Fruit fly (Drosophila melanogaster) whole organism, embryonic: ENCODE data around the gene RhoGAP100F.

Experiments used
- Ada2b ChIP-seq: fragments of 200-800 bp; sonication (Bioruptor generic); IDR thresholded peaks from 2 replicates; pipeline ENCODE4 v1.3.6; 2022; ENCODE audit warnings: missing biosample characterization, missing genetic modification characterization
- Adf1 ChIP-seq: fragments of 200-800 bp; sonication (Bioruptor generic); IDR thresholded peaks from 2 replicates; pipeline ENCODE4 v1.3.6; 2022; ENCODE audit warnings: missing biosample characterization, missing genetic modification characterization
- Bdp1 ChIP-seq: fragments of 200-800 bp; sonication (Bioruptor generic); optimal IDR thresholded peaks from 3 replicates; lab custom pipeline; 2016; ENCODE audit warnings: missing biosample characterization, missing genetic modification characterization
- CG12104 ChIP-seq: fragments of 200-800 bp; sonication (Bioruptor generic); optimal IDR thresholded peaks from 3 replicates; lab custom pipeline; 2016; ENCODE audit warnings: missing biosample characterization, missing genetic modification characterization
- CG12769 ChIP-seq: fragments of 200-800 bp; sonication (Bioruptor generic); optimal IDR thresholded peaks from 2 replicates; lab custom pipeline; 2019; ENCODE audit warnings: missing biosample characterization, mild to moderate bottlenecking, missing genetic modification characterization, moderate library complexity
- CG13123 ChIP-seq: fragments of 200-800 bp; sonication (Bioruptor generic); optimal IDR thresholded peaks from 2 replicates; lab custom pipeline; 2016; ENCODE audit warnings: missing biosample characterization, missing genetic modification characterization
- CG13624 ChIP-seq: fragments of 200-800 bp; sonication (Bioruptor generic); optimal IDR thresholded peaks from 2 replicates; lab custom pipeline; 2016; ENCODE audit warnings: missing biosample characterization, missing genetic modification characterization
- CG14710 ChIP-seq: fragments of 200-800 bp; sonication (Bioruptor generic); optimal IDR thresholded peaks from 3 replicates; lab custom pipeline; 2019; ENCODE audit warnings: missing biosample characterization, mild to moderate bottlenecking, missing genetic modification characterization, moderate library complexity
- CG15696 ChIP-seq: fragments of 200-800 bp; sonication (Bioruptor generic); optimal IDR thresholded peaks from 2 replicates; lab custom pipeline; 2019; ENCODE audit warnings: missing biosample characterization, mild to moderate bottlenecking, missing genetic modification characterization, moderate library complexity
- CG17829 ChIP-seq: fragments of 200-800 bp; optimal IDR thresholded peaks from 2 replicates; lab custom pipeline; 2019; ENCODE audit warnings: missing biosample characterization, mild to moderate bottlenecking, missing genetic modification characterization, moderate library complexity
- CG18011 ChIP-seq: fragments of 200-800 bp; sonication (Bioruptor generic); optimal IDR thresholded peaks from 2 replicates; lab custom pipeline; 2017; ENCODE audit warnings: missing biosample characterization, missing genetic modification characterization, mild to moderate bottlenecking, moderate library complexity, missing genotype
- CG34376 ChIP-seq: fragments of 200-800 bp; sonication (Bioruptor generic); optimal IDR thresholded peaks from 2 replicates; lab custom pipeline; 2018; ENCODE audit warnings: missing biosample characterization, mild to moderate bottlenecking, missing genetic modification characterization
- CG4730 ChIP-seq: fragments of 200-800 bp; sonication (Bioruptor generic); IDR thresholded peaks from 2 replicates; pipeline ENCODE4 v1.3.6; 2022; ENCODE audit warnings: missing biosample characterization, missing genetic modification characterization
- CG6765 ChIP-seq: fragments of 200-800 bp; sonication (Bioruptor generic); optimal IDR thresholded peaks from 3 replicates; lab custom pipeline; 2017; ENCODE audit warnings: missing biosample characterization, mild to moderate bottlenecking, missing genetic modification characterization
- CG7357 ChIP-seq: fragments of 200-800 bp; sonication (Bioruptor generic); IDR thresholded peaks from 3 replicates; pipeline ENCODE4 v1.3.6; 2022; ENCODE audit warnings: missing biosample characterization, missing genetic modification characterization
- CG7556 ChIP-seq: fragments of 200-800 bp; sonication (Bioruptor generic); optimal IDR thresholded peaks from 2 replicates; lab custom pipeline; 2017; ENCODE audit warnings: missing biosample characterization, mild to moderate bottlenecking, missing genetic modification characterization
- CTCF ChIP-seq: fragments of 200-800 bp; sonication (Bioruptor generic); optimal IDR thresholded peaks from 2 replicates; lab custom pipeline; 2017; ENCODE audit warnings: missing biosample characterization, mild to moderate bottlenecking, missing genetic modification characterization, moderate library complexity
- Doc3 ChIP-seq: fragments of 200-800 bp; sonication (Bioruptor generic); IDR thresholded peaks from 3 replicates; pipeline ENCODE4 v1.3.6; 2022; ENCODE audit warnings: missing biosample characterization, missing genetic modification characterization; ENCODE audit not compliant: partially characterized antibody
- Fer2 ChIP-seq: fragments of 200-800 bp; sonication (Bioruptor generic); optimal IDR thresholded peaks from 2 replicates; lab custom pipeline; 2018; ENCODE audit warnings: missing biosample characterization, mild to moderate bottlenecking, missing genetic modification characterization, moderate library complexity
- Hand ChIP-seq: fragments of 200-800 bp; sonication (Bioruptor generic); optimal IDR thresholded peaks from 2 replicates; lab custom pipeline; 2017; ENCODE audit warnings: mild to moderate bottlenecking, missing biosample characterization, missing genetic modification reagents, missing genetic modification characterization
- Hey ChIP-seq: fragments of 200-800 bp; sonication (Bioruptor generic); optimal IDR thresholded peaks from 3 replicates; lab custom pipeline; 2018; ENCODE audit warnings: missing biosample characterization, mild to moderate bottlenecking, missing genetic modification characterization
- Hmx ChIP-seq: fragments of 200-800 bp; sonication (Bioruptor generic); optimal IDR thresholded peaks from 2 replicates; lab custom pipeline; 2016; ENCODE audit warnings: missing biosample characterization, missing genetic modification characterization
- Jarid2 ChIP-seq: fragments of 200-800 bp; sonication (Bioruptor generic); optimal IDR thresholded peaks from 3 replicates; lab custom pipeline; 2017; ENCODE audit warnings: mild to moderate bottlenecking, missing biosample characterization, missing genetic modification reagents, missing genetic modification characterization
- Neu2 ChIP-seq: fragments of 200-800 bp; sonication (Bioruptor generic); optimal IDR thresholded peaks from 3 replicates; lab custom pipeline; 2016; ENCODE audit warnings: missing biosample characterization, missing genetic modification characterization, borderline replicate concordance
- Rfx ChIP-seq: fragments of 200-800 bp; sonication (Bioruptor generic); IDR thresholded peaks from 2 replicates; pipeline ENCODE4 v1.3.6; 2022; ENCODE audit warnings: missing biosample characterization, missing genetic modification characterization
- Stat92E ChIP-seq, 3 experiments: fragments of >200 bp in 2 of 3; fragments of 200-800 bp in 1 of 3; sonication (Bioruptor generic) in 1 of 3; optimal IDR thresholded peaks; 2 replicates each; lab custom pipeline; 2017 to 2019; ENCODE audit warnings: missing biosample characterization in 3 of 3, missing genetic modification characterization in 3 of 3, mild to moderate bottlenecking in 1 of 3, moderate library complexity in 1 of 3
- ara ChIP-seq: fragments of 200-800 bp; sonication (Bioruptor generic); IDR thresholded peaks from 2 replicates; pipeline ENCODE4 v1.3.6; 2022; ENCODE audit warnings: missing biosample characterization, missing genetic modification characterization
- ase ChIP-seq: fragments of 200-800 bp; sonication (Bioruptor generic); IDR thresholded peaks from 3 replicates; pipeline ENCODE4 v1.3.6; 2022; ENCODE audit warnings: missing biosample characterization, missing genetic modification characterization
- bowl ChIP-seq: fragments of 200-800 bp; sonication (Bioruptor generic); IDR thresholded peaks from 2 replicates; pipeline ENCODE4 v1.3.6; 2022; ENCODE audit warnings: missing biosample characterization, missing genetic modification characterization
- cad ChIP-seq: fragments of >200 bp; optimal IDR thresholded peaks from 2 replicates; lab custom pipeline; 2017; ENCODE audit warnings: missing biosample characterization, missing genetic modification characterization
- caup ChIP-seq: fragments of 200-800 bp; sonication (Bioruptor generic); optimal IDR thresholded peaks from 3 replicates; lab custom pipeline; 2017; ENCODE audit warnings: missing biosample characterization, mild to moderate bottlenecking, missing genetic modification characterization, moderate library complexity; ENCODE audit not compliant: severe bottlenecking
- chm ChIP-seq: fragments of 200-800 bp; sonication (Bioruptor generic); IDR thresholded peaks from 2 replicates; pipeline ENCODE4 v1.3.6; 2022; ENCODE audit warnings: missing biosample characterization, missing genetic modification characterization
- ci ChIP-seq: fragments of 200-800 bp; sonication (Bioruptor generic); IDR thresholded peaks from 3 replicates; pipeline ENCODE4 v1.3.6; 2022; ENCODE audit warnings: missing biosample characterization, missing genetic modification characterization
- dan ChIP-seq: fragments of 200-800 bp; sonication (Bioruptor generic); IDR thresholded peaks from 2 replicates; pipeline ENCODE4 v1.3.6; 2022; ENCODE audit warnings: missing biosample characterization, missing genetic modification characterization
- fu2 ChIP-seq: fragments of 200-800 bp; sonication (Bioruptor generic); optimal IDR thresholded peaks from 2 replicates; lab custom pipeline; 2016; ENCODE audit warnings: missing biosample characterization, missing genetic modification characterization
- gem ChIP-seq: fragments of 200-800 bp; sonication (Bioruptor generic); optimal IDR thresholded peaks from 2 replicates; lab custom pipeline; 2019; ENCODE audit warnings: missing biosample characterization, mild to moderate bottlenecking, missing genetic modification characterization, moderate library complexity
- gt ChIP-seq: fragments of 200-800 bp; sonication (Bioruptor generic); IDR thresholded peaks from 2 replicates; pipeline ENCODE4 v1.3.6; 2022; ENCODE audit warnings: missing biosample characterization, missing genetic modification characterization
- lbe ChIP-seq: fragments of 200-800 bp; sonication (Bioruptor generic); optimal IDR thresholded peaks from 2 replicates; lab custom pipeline; 2016; ENCODE audit warnings: missing biosample characterization, mild to moderate bottlenecking, missing genetic modification characterization
- lola ChIP-seq, 3 experiments: fragments of >200 bp in 2 of 3; fragments of 200-800 bp in 1 of 3; sonication (Bioruptor generic) in 1 of 3; optimal IDR thresholded peaks; 2 replicates each; lab custom pipeline; 2017 to 2019; ENCODE audit warnings: missing biosample characterization in 3 of 3, missing genetic modification characterization in 3 of 3, mild to moderate bottlenecking in 1 of 3, moderate library complexity in 1 of 3
- maf-S ChIP-seq: fragments of 200-800 bp; sonication (Bioruptor generic); optimal IDR thresholded peaks from 2 replicates; lab custom pipeline; 2016; ENCODE audit warnings: missing biosample characterization, missing genetic modification characterization
- p53 ChIP-seq: fragments of 200-800 bp; sonication (Bioruptor generic); optimal IDR thresholded peaks from 2 replicates; lab custom pipeline; 2016; ENCODE audit warnings: missing biosample characterization, missing genetic modification characterization
- ranshi ChIP-seq: fragments of 200-800 bp; sonication (Bioruptor generic); IDR thresholded peaks from 2 replicates; pipeline ENCODE4 v1.3.6; 2022; ENCODE audit warnings: missing biosample characterization, missing genetic modification characterization
- repo ChIP-seq: fragments of 200-800 bp; sonication (Bioruptor generic); optimal IDR thresholded peaks from 2 replicates; lab custom pipeline; 2016; ENCODE audit warnings: missing biosample characterization, missing genetic modification characterization
- rib ChIP-seq: fragments of 200-800 bp; sonication (Bioruptor generic); IDR thresholded peaks from 2 replicates; pipeline ENCODE4 v1.3.6; 2022; ENCODE audit warnings: missing biosample characterization, missing genetic modification characterization
- ro ChIP-seq: fragments of 200-800 bp; sonication (Bioruptor generic); IDR thresholded peaks from 2 replicates; pipeline ENCODE4 v1.3.6; 2022; ENCODE audit warnings: missing biosample characterization, missing genetic modification characterization
- sc ChIP-seq, 3 experiments: fragments of >200 bp in 2 of 3; fragments of 200-800 bp in 1 of 3; sonication (Bioruptor generic) in 1 of 3; optimal IDR thresholded peaks; 2 replicates in 2 of 3; 3 replicates in 1 of 3; lab custom pipeline; 2017; ENCODE audit warnings: mild to moderate bottlenecking in 1 of 3, missing biosample characterization in 1 of 3, missing genetic modification characterization in 1 of 3, missing genetic modification reagents in 1 of 3
- schlank ChIP-seq: fragments of 200-800 bp; sonication (Bioruptor generic); optimal IDR thresholded peaks from 2 replicates; lab custom pipeline; 2018; ENCODE audit warnings: missing biosample characterization, mild to moderate bottlenecking, missing genetic modification characterization
- scrt ChIP-seq: fragments of 200-800 bp; sonication (Bioruptor generic); optimal IDR thresholded peaks from 2 replicates; lab custom pipeline; 2018; ENCODE audit warnings: missing biosample characterization, mild to moderate bottlenecking, missing genetic modification characterization, moderate library complexity
- trem ChIP-seq: fragments of 200-800 bp; optimal IDR thresholded peaks from 3 replicates; lab custom pipeline; 2019; ENCODE audit warnings: missing biosample characterization, mild to moderate bottlenecking, missing genetic modification characterization, moderate library complexity
- wdn ChIP-seq: fragments of 200-800 bp; sonication (Bioruptor generic); IDR thresholded peaks from 2 replicates; pipeline ENCODE4 v1.3.6; 2022; ENCODE audit warnings: missing biosample characterization, missing genetic modification characterization
- wor ChIP-seq: fragments of 200-800 bp; sonication (Bioruptor generic); IDR thresholded peaks from 2 replicates; pipeline ENCODE4 v1.3.6; 2022; ENCODE audit warnings: missing biosample characterization, missing genetic modification characterization

Gene RhoGAP100F

dm6 chr3R:31810073-31810530 lies 2.3 kb upstream of the RhoGAP100F start, which contains the start of gene Rift (continued):
- TF ChIP-seq trem (no peak), CG4730 (GFP tag; lab: Robert Waterston, UW) (no peak), CG12769 (tag; lab: Kevin White, UChicago) (peak; percentile 61), p53 (GFP tag; lab: Kevin White, UChicago) (no peak), Doc3 (GFP tag; lab: Robert Waterston, UW) (no peak), repo (GFP tag; lab: Kevin White, UChicago) (no peak), Hey (no peak), CG17829 (tag; lab: Kevin White, UChicago) (peak; percentile 31), CG12104 (GFP tag; lab: Kevin White, UChicago) (no peak), scrt (no peak), cad (no peak), ase (no peak), bowl (GFP tag; lab: Robert Waterston, UW) (no peak), Adf1 (no peak), caup (peak; percentile 42), rib (GFP tag; lab: Robert Waterston, UW) (no peak), ranshi (GFP tag; lab: Robert Waterston, UW) (peak; percentile 25; the same call in 1 of the 2 replicates), CG13123 (GFP tag; lab: Kevin White, UChicago) (no peak), CG34376 (GFP tag; lab: Kevin White, UChicago) (no peak), ara (GFP tag; lab: Robert Waterston, UW) (peak; percentile 59), ro (no peak), CTCF (GFP tag; lab: Kevin White, UChicago) (no peak), Rfx (GFP tag; lab: Robert Waterston, UW) (peak; percentile 76), sc (optimal IDR thresholded peaks at IDR 0.05; lab: Kevin White, UChicago) (no peak), sc (GFP tag; optimal IDR thresholded peaks at IDR 0.05; lab: Kevin White, UChicago) (no peak), Fer2 (tag; lab: Kevin White, UChicago) (no peak), ci (GFP tag; lab: Robert Waterston, UW) (peak; percentile 83; the same call in 2 of the 3 replicates), Stat92E (GFP tag; optimal IDR thresholded peaks at IDR 0.05; lab: Kevin White, UChicago) (no peak), chm (0 out of 2 replicates have a peak, but pooled peaks have one; percentile 52), CG18011 (GFP tag; lab: Kevin White, UChicago) (no peak), Jarid2 (no peak), gt (peak; percentile 19; the same call in 1 of the 2 replicates), Ada2b (GFP tag; lab: Robert Waterston, UW) (peak; percentile 37; the same call in 1 of the 2 replicates), wdn (GFP tag; lab: Robert Waterston, UW) (no peak), CG7556 (GFP tag; lab: Kevin White, UChicago) (peak; percentile 37), Bdp1 (GFP tag; lab: Kevin White, UChicago) (no peak), dan (no peak), CG13624 (GFP tag; lab: Kevin White, UChicago) (no peak), CG7357 (GFP tag; lab: Robert Waterston, UW) (no peak), CG15696 (tag; lab: Kevin White, UChicago) (no peak), gem (no peak), Hand (GFP tag; lab: Kevin White, UChicago) (no peak), CG6765 (no peak), Neu2 (GFP tag; lab: Kevin White, UChicago) (no peak), Hmx (no peak), lbe (GFP tag; lab: Kevin White, UChicago) (peak; percentile 38), maf-S (no peak), lola (GFP tag; optimal IDR thresholded peaks at IDR 0.05; lab: Kevin White, UChicago) (no peak), fu2 (GFP tag; lab: Kevin White, UChicago) (no peak), wor (GFP tag; lab: Robert Waterston, UW) (no peak), CG14710 (peak; percentile 9), schlank (tag; lab: Kevin White, UChicago) (no peak)
